Worm (Caenorhabditis elegans): Measurements from ENCODE around the gene T03F7.6.

Gene T03F7.6

DNA sequence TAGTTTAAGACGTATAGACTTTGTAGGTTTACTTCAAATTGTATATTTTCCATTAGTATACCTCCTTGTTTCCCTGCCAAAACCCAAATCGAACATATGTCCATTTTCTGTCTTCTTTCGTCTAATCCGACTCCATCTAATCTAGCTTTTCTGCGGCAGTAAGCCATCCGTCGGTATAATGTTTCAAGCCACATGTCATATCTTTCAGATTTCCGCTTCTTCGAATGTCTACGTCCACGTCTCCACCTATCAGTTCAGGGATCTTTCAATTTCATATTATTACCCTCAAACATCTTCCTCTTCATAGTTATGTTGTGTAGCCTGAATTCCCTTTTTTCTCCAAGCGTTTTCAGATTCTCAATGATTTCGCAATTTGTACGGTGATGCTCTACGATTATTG is 49.6 kb downstream of the T03F7.6 start:
- TF ChIP-seq B0310.2 (tag; optimal IDR thresholded peaks at IDR 0.05) = no peak
- no peak for TF ChIP-seq tbx-11 (GFP tag; IDR thresholded peaks at IDR 0.05)
- TF ChIP-seq ama-1 (optimal IDR thresholded peaks at IDR 0.05) = peak; percentile 8

DNA sequence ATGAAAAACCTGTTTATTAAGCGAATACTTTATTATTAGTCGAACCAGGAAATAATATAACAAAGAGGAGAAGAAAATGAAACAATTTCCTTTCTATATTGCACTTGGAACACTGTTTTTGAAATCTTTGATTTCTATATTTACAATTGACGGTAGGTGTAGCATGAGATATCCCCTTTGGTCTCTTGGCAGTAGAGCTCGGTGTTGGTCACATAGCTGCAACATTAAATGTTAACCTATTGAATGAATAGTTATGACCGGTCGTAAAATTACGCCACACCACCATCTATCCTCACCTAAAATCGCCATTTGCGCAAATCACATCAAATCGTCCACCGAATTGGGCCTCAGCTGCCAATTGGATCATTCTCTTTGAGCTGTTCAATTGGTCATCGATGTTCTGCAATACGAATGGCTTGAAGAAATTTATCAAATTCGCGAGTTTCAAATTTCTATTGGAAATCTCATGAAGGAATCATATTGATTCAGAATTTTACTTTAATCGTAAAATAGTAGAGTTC is 50.4 kb downstream of the T03F7.6 start:
- no peak for TF ChIP-seq scrt-1 (GFP tag; IDR thresholded peaks at IDR 0.05)
- TF ChIP-seq flt-1 (GFP tag; IDR thresholded peaks at IDR 0.05) = 0 out of 2 replicates have a peak, but pooled peaks have one; percentile 22
- TF ChIP-seq pes-1 (GFP tag; IDR thresholded peaks at IDR 0.05) = no peak
- no peak for TF ChIP-seq ceh-13 (GFP tag; optimal IDR thresholded peaks at IDR 0.05)
- TF ChIP-seq ama-1 (optimal IDR thresholded peaks at IDR 0.05) = peak; percentile 60
- no peak for TF ChIP-seq aly-1 (tag; optimal IDR thresholded peaks at IDR 0.05)
- TF ChIP-seq tra-4 (tag; optimal IDR thresholded peaks at IDR 0.05) = peak; percentile 14
- no peak for TF ChIP-seq hnd-1 (tag; optimal IDR thresholded peaks at IDR 0.05)
- TF ChIP-seq ets-7 (tag; optimal IDR thresholded peaks at IDR 0.05) = no peak
- TF ChIP-seq tbx-37 (GFP tag; conservative IDR thresholded peaks at IDR 0.05) = no peak
- no peak for TF ChIP-seq F13C5.2 (tag; optimal IDR thresholded peaks at IDR 0.05)
- no peak for TF ChIP-seq hmg-4 (GFP tag; optimal IDR thresholded peaks at IDR 0.05)
- TF ChIP-seq B0310.2 (tag; optimal IDR thresholded peaks at IDR 0.05) = peak; percentile 11
